Fruit fly (Drosophila melanogaster) whole organism, embryonic: Measurements from ENCODE around the gene CG16790.
A peak's percentile ranks its signal among the peaks of the same experiment; 100 is the strongest.

Experiments
- Atf-2 ChIP-seq: fragments of 200-800 bp; sonication (Bioruptor generic); optimal IDR thresholded peaks from 2 replicates; lab custom pipeline; 2016; ENCODE audit warnings: missing biosample characterization, missing genetic modification characterization
- CG10959 ChIP-seq: fragments of 200-800 bp; sonication (Bioruptor generic); IDR thresholded peaks from 2 replicates; pipeline ENCODE4 v1.3.6; 2022; ENCODE audit warnings: missing biosample characterization, missing genetic modification characterization
- CG12104 ChIP-seq: fragments of 200-800 bp; sonication (Bioruptor generic); optimal IDR thresholded peaks from 3 replicates; lab custom pipeline; 2016; ENCODE audit warnings: missing biosample characterization, missing genetic modification characterization
- CG14014 ChIP-seq: fragments of 200-800 bp; sonication (Bioruptor generic); IDR thresholded peaks from 2 replicates; pipeline ENCODE4 v1.3.6; 2022; ENCODE audit warnings: missing biosample characterization, missing genetic modification characterization
- CG14667 ChIP-seq: fragments of 200-800 bp; sonication (Bioruptor generic); IDR thresholded peaks from 2 replicates; pipeline ENCODE4 v1.3.6; 2022; ENCODE audit warnings: missing biosample characterization, missing genetic modification characterization
- CG15269 ChIP-seq: fragments of 200-800 bp; sonication (Bioruptor generic); optimal IDR thresholded peaks from 2 replicates; lab custom pipeline; 2018; ENCODE audit warnings: missing biosample characterization, mild to moderate bottlenecking, missing genetic modification characterization, moderate library complexity
- CG1529 ChIP-seq: fragments of 200-800 bp; sonication (Bioruptor generic); optimal IDR thresholded peaks from 3 replicates; lab custom pipeline; 2018; ENCODE audit warnings: missing biosample characterization, missing genetic modification characterization
- CG15601 ChIP-seq: fragments of 200-800 bp; sonication (Bioruptor generic); optimal IDR thresholded peaks from 3 replicates; lab custom pipeline; 2019; ENCODE audit warnings: missing biosample characterization, mild to moderate bottlenecking, missing genetic modification characterization, moderate library complexity
- CG17361 ChIP-seq: fragments of 200-800 bp; sonication (Bioruptor generic); IDR thresholded peaks from 3 replicates; pipeline ENCODE4 v1.3.6; 2022; ENCODE audit warnings: missing biosample characterization, missing genetic modification characterization
- CG18262 ChIP-seq: fragments of 200-800 bp; optimal IDR thresholded peaks from 3 replicates; lab custom pipeline; 2019; ENCODE audit warnings: missing biosample characterization, mild to moderate bottlenecking, missing genetic modification characterization, moderate library complexity
- CG18476 ChIP-seq: fragments of 200-800 bp; sonication (Bioruptor generic); optimal IDR thresholded peaks from 2 replicates; lab custom pipeline; 2016; ENCODE audit warnings: missing biosample characterization, mild to moderate bottlenecking, missing genetic modification characterization
- CG30020 ChIP-seq: fragments of 200-800 bp; optimal IDR thresholded peaks from 2 replicates; lab custom pipeline; 2019; ENCODE audit warnings: missing biosample characterization, mild to moderate bottlenecking, missing genetic modification characterization, moderate library complexity
- CG34422 ChIP-seq: fragments of 200-800 bp; sonication (Bioruptor generic); IDR thresholded peaks from 3 replicates; pipeline ENCODE4 v1.3.6; 2022; ENCODE audit warnings: missing biosample characterization, missing genetic modification characterization
- CG3726 ChIP-seq: fragments of 200-800 bp; sonication (Bioruptor generic); IDR thresholded peaks from 3 replicates; pipeline ENCODE4, ENCODE4 v1.3.6; 2022; ENCODE audit warnings: missing biosample characterization, missing genetic modification characterization
- CG4282 ChIP-seq: fragments of 200-800 bp; sonication (Bioruptor generic); optimal IDR thresholded peaks from 2 replicates; lab custom pipeline; 2016; ENCODE audit warnings: missing biosample characterization, missing genetic modification characterization
- CG5953 ChIP-seq: fragments of 200-800 bp; sonication (Bioruptor generic); IDR thresholded peaks from 2 replicates; pipeline ENCODE4 v1.3.6; 2022; ENCODE audit warnings: missing biosample characterization, missing genetic modification characterization
- CG6854 ChIP-seq: fragments of 200-800 bp; sonication (Bioruptor generic); optimal IDR thresholded peaks from 3 replicates; lab custom pipeline; 2017; ENCODE audit warnings: missing biosample characterization, mild to moderate bottlenecking, missing genetic modification characterization
- CG7963 ChIP-seq: fragments of 200-800 bp; sonication (Bioruptor generic); IDR thresholded peaks from 3 replicates; pipeline ENCODE4 v1.3.6; 2022; ENCODE audit warnings: missing biosample characterization, missing genetic modification characterization; ENCODE audit not compliant: partially characterized antibody
- CoRest ChIP-seq: fragments of 200-800 bp; sonication (Bioruptor generic); optimal IDR thresholded peaks from 3 replicates; lab custom pipeline; 2018; ENCODE audit warnings: missing biosample characterization, mild to moderate bottlenecking, missing genetic modification characterization, moderate library complexity
- D19A ChIP-seq: fragments of 200-800 bp; optimal IDR thresholded peaks from 3 replicates; lab custom pipeline; 2019; ENCODE audit warnings: missing biosample characterization, mild to moderate bottlenecking, missing genetic modification characterization, moderate library complexity
- Gug ChIP-seq: fragments of 200-800 bp; sonication (Bioruptor generic); IDR thresholded peaks from 4 replicates; pipeline ENCODE4 v1.3.6; 2022; ENCODE audit warnings: missing biosample characterization, missing genetic modification characterization
- Hr39 ChIP-seq: fragments of >200 bp; optimal IDR thresholded peaks from 2 replicates; lab custom pipeline; 2017
- MBD-R2 ChIP-seq: fragments of 200-800 bp; sonication (Bioruptor generic); IDR thresholded peaks from 2 replicates; pipeline ENCODE4 v1.3.6; 2022; ENCODE audit warnings: missing biosample characterization, missing genetic modification characterization
- Max ChIP-seq: fragments of 200-800 bp; sonication (Bioruptor generic); optimal IDR thresholded peaks from 2 replicates; lab custom pipeline; 2016; ENCODE audit warnings: missing biosample characterization, mild to moderate bottlenecking, missing genetic modification characterization
- Sox102F ChIP-seq: fragments of 200-800 bp; sonication (Bioruptor generic); optimal IDR thresholded peaks from 2 replicates; lab custom pipeline; 2018; ENCODE audit warnings: missing biosample characterization, mild to moderate bottlenecking, missing genetic modification characterization, moderate library complexity
- Stat92E ChIP-seq, 3 experiments: fragments of >200 bp in 2 of 3; fragments of 200-800 bp in 1 of 3; sonication (Bioruptor generic) in 1 of 3; optimal IDR thresholded peaks; 2 replicates each; lab custom pipeline; 2017 to 2019; ENCODE audit warnings: missing biosample characterization in 3 of 3, missing genetic modification characterization in 3 of 3, mild to moderate bottlenecking in 1 of 3, moderate library complexity in 1 of 3
- Xbp1 ChIP-seq: fragments of 200-800 bp; sonication (Bioruptor generic); optimal IDR thresholded peaks from 3 replicates; lab custom pipeline; 2016; ENCODE audit warnings: missing biosample characterization, mild to moderate bottlenecking, missing genetic modification characterization
- ab ChIP-seq: fragments of 200-800 bp; sonication (Bioruptor generic); optimal IDR thresholded peaks from 2 replicates; lab custom pipeline; 2016; ENCODE audit warnings: missing biosample characterization, missing genetic modification characterization
- ato ChIP-seq: fragments of 200-800 bp; sonication (Bioruptor generic); IDR thresholded peaks from 2 replicates; pipeline ENCODE4 v1.3.6; 2022; ENCODE audit warnings: missing biosample characterization, missing genetic modification characterization; ENCODE audit not compliant: partially characterized antibody
- chinmo ChIP-seq: fragments of 200-800 bp; sonication (Bioruptor generic); IDR thresholded peaks from 4 replicates; pipeline ENCODE4 v1.3.6; 2022; ENCODE audit warnings: missing biosample characterization, missing genetic modification characterization; ENCODE audit not compliant: partially characterized antibody
- chm ChIP-seq: fragments of 200-800 bp; sonication (Bioruptor generic); IDR thresholded peaks from 2 replicates; pipeline ENCODE4 v1.3.6; 2022; ENCODE audit warnings: missing biosample characterization, missing genetic modification characterization
- corto ChIP-seq: fragments of 200-800 bp; sonication (Bioruptor generic); optimal IDR thresholded peaks from 2 replicates; lab custom pipeline; 2016; ENCODE audit warnings: missing biosample characterization, mild to moderate bottlenecking, missing genetic modification characterization, moderate library complexity
- da ChIP-seq: fragments of 200-800 bp; sonication (Bioruptor generic); optimal IDR thresholded peaks from 2 replicates; lab custom pipeline; 2016; ENCODE audit warnings: missing biosample characterization, missing genetic modification characterization
- fd96Cb ChIP-seq: fragments of 200-800 bp; sonication (Bioruptor generic); optimal IDR thresholded peaks from 2 replicates; lab custom pipeline; 2018; ENCODE audit warnings: missing biosample characterization, mild to moderate bottlenecking, missing genetic modification characterization, moderate library complexity
- gem ChIP-seq: fragments of 200-800 bp; sonication (Bioruptor generic); optimal IDR thresholded peaks from 2 replicates; lab custom pipeline; 2019; ENCODE audit warnings: missing biosample characterization, mild to moderate bottlenecking, missing genetic modification characterization, moderate library complexity
- gfzf ChIP-seq: fragments of 200-800 bp; sonication (Bioruptor generic); optimal IDR thresholded peaks from 2 replicates; lab custom pipeline; 2016; ENCODE audit warnings: missing biosample characterization, mild to moderate bottlenecking, missing genetic modification characterization, moderate library complexity
- grau ChIP-seq: fragments of 200-800 bp; optimal IDR thresholded peaks from 3 replicates; lab custom pipeline; 2019; ENCODE audit warnings: missing biosample characterization, mild to moderate bottlenecking, missing genetic modification characterization, moderate library complexity
- insv ChIP-seq, 2 experiments: fragments of 200-800 bp; sonication (Bioruptor generic); optimal IDR thresholded peaks; 3 replicates each; lab custom pipeline; 2016 to 2018; ENCODE audit warnings: missing biosample characterization in 2 of 2, missing genetic modification characterization in 2 of 2
- kah ChIP-seq: fragments of 200-800 bp; sonication (Bioruptor generic); optimal IDR thresholded peaks from 2 replicates; lab custom pipeline; 2018; ENCODE audit warnings: missing biosample characterization, mild to moderate bottlenecking, missing genetic modification characterization
- ken ChIP-seq: fragments of 200-800 bp; sonication (Bioruptor generic); IDR thresholded peaks from 3 replicates; pipeline ENCODE4 v1.3.6; 2022; ENCODE audit warnings: missing biosample characterization, missing genetic modification characterization
- org-1 ChIP-seq: fragments of 200-800 bp; sonication (Bioruptor generic); optimal IDR thresholded peaks from 2 replicates; lab custom pipeline; 2017; ENCODE audit warnings: missing biosample characterization, missing genetic modification characterization
- pho ChIP-seq: fragments of 200-800 bp; sonication (Bioruptor generic); optimal IDR thresholded peaks from 2 replicates; lab custom pipeline; 2016; ENCODE audit warnings: missing biosample characterization, missing genetic modification characterization
- shn ChIP-seq: fragments of 200-800 bp; sonication (Bioruptor generic); optimal IDR thresholded peaks from 3 replicates; lab custom pipeline; 2016; ENCODE audit warnings: missing biosample characterization, missing genetic modification characterization
- sob ChIP-seq: fragments of 200-800 bp; sonication (Bioruptor generic); IDR thresholded peaks from 2 replicates; pipeline ENCODE4 v1.3.6; 2022; ENCODE audit warnings: missing biosample characterization, missing genetic modification characterization
- sug ChIP-seq: fragments of 200-800 bp; optimal IDR thresholded peaks from 2 replicates; lab custom pipeline; 2019; ENCODE audit warnings: missing biosample characterization, mild to moderate bottlenecking, missing genetic modification characterization, moderate library complexity
- tin ChIP-seq: fragments of 200-800 bp; sonication (Bioruptor generic); optimal IDR thresholded peaks from 3 replicates; lab custom pipeline; 2016; ENCODE audit warnings: missing biosample characterization, missing genetic modification characterization
- tup ChIP-seq: fragments of 200-800 bp; sonication (Bioruptor generic); optimal IDR thresholded peaks from 2 replicates; lab custom pipeline; 2016; ENCODE audit warnings: missing biosample characterization, mild to moderate bottlenecking, missing genetic modification characterization, moderate library complexity
- usp ChIP-seq: fragments of >200 bp; optimal IDR thresholded peaks from 2 replicates; lab custom pipeline; 2017; ENCODE audit warnings: missing biosample characterization, missing genetic modification characterization
- vvl ChIP-seq: fragments of 200-800 bp; sonication (Bioruptor generic); IDR thresholded peaks from 2 replicates; pipeline ENCODE4 v1.3.6; 2022; ENCODE audit warnings: missing biosample characterization, missing genetic modification characterization
- wor ChIP-seq: fragments of 200-800 bp; sonication (Bioruptor generic); IDR thresholded peaks from 2 replicates; pipeline ENCODE4 v1.3.6; 2022; ENCODE audit warnings: missing biosample characterization, missing genetic modification characterization

Gene CG16790

DNA sequence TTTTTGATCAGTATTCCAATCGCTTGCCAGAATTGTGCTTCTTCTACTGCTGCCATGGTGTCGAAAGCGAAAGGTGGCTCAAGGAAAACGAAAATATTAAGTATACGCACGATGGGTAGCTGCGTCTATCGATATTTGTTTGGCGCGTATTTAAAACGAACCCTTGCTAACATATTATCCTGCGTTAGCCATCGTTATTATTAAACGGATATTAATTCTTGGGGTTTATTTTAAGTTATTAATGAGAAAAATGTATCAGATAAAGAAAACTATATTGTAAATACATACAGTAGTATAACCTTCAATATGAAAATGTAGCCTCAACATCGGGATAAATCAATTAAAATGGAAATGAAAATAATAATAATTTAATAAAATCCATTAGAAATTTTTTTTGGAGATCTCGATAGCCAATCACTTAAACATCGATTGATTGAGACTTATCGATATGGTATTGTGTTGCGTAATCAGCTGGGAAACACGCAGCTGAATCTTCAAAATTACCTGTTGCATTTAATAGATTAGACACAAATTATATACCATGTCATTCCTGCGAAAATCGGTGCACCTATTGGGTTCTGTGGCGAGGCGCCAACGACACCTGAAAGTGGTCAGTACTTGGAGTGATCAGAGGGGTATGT is 14.6 kb downstream of the CG16790 start, which contains the start of the genes CG9386 and BckdhA (continued):
- TF ChIP-seq insv (GFP tag; optimal IDR thresholded peaks at IDR 0.05; lab: Kevin White, UChicago) (no peak), Hr39 (lab: Kevin White, UChicago) (no peak), wor (no peak), corto (no peak), chm (no peak), CG14014 (GFP tag; lab: Robert Waterston, UW) (peak; percentile 46; the same call in 1 of the 2 replicates), CG15269 (no peak), grau (tag; lab: Kevin White, UChicago) (peak; percentile 56), CoRest (tag; lab: Kevin White, UChicago) (peak; percentile 73), gfzf (GFP tag; lab: Kevin White, UChicago) (no peak), chinmo (GFP tag; lab: Robert Waterston, UW) (peak; percentile 72; the same call in 1 of the 4 replicates), ato (GFP tag; lab: Robert Waterston, UW) (peak; percentile 56; the same call in 1 of the 2 replicates), CG7963 (no peak), usp (no peak), Gug (GFP tag; lab: Robert Waterston, UW) (peak; percentile 61; the same call in 2 of the 4 replicates), CG14667 (GFP tag; lab: Robert Waterston, UW) (no peak), da (GFP tag; lab: Kevin White, UChicago) (no peak), CG12104 (GFP tag; lab: Kevin White, UChicago) (peak; percentile 53), vvl (GFP tag; lab: Robert Waterston, UW) (peak; percentile 74), ab (GFP tag; lab: Kevin White, UChicago) (no peak), org-1 (GFP tag; lab: Kevin White, UChicago) (no peak), CG4282 (GFP tag; lab: Kevin White, UChicago) (no peak), CG34422 (no peak), MBD-R2 (GFP tag; lab: Robert Waterston, UW) (peak; percentile 49), ken (GFP tag; lab: Robert Waterston, UW) (no peak), CG5953 (GFP tag; lab: Robert Waterston, UW) (no peak), sug (tag; lab: Kevin White, UChicago) (peak; percentile 60), CG18262 (tag; lab: Kevin White, UChicago) (peak; percentile 56), Xbp1 (GFP tag; lab: Kevin White, UChicago) (peak; percentile 69), fd96Cb (tag; lab: Kevin White, UChicago) (peak; percentile 31), CG15601 (peak; percentile 38), tup (GFP tag; lab: Kevin White, UChicago) (no peak), tin (GFP tag; lab: Kevin White, UChicago) (peak; percentile 57), CG30020 (tag; lab: Kevin White, UChicago) (peak; percentile 26), CG10959 (GFP tag; lab: Robert Waterston, UW) (no peak), Max (GFP tag; lab: Kevin White, UChicago) (peak; percentile 60), Sox102F (GFP tag; lab: Kevin White, UChicago) (no peak), CG1529 (GFP tag; lab: Kevin White, UChicago) (no peak), CG17361 (GFP tag; lab: Robert Waterston, UW) (peak; percentile 74; the same call in 2 of the 3 replicates), gem (tag; lab: Kevin White, UChicago) (peak; percentile 66), CG18476 (GFP tag; lab: Kevin White, UChicago) (peak; percentile 34), D19A (tag; lab: Kevin White, UChicago) (peak; percentile 38), pho (GFP tag; lab: Kevin White, UChicago) (peak; percentile 53), CG3726 (GFP tag; lab: Robert Waterston, UW) (no peak), Atf-2 (GFP tag; lab: Kevin White, UChicago) (peak; percentile 13), Stat92E (GFP tag; optimal IDR thresholded peaks at IDR 0.05; lab: Kevin White, UChicago) (no peak), shn (GFP tag; lab: Kevin White, UChicago) (peak; percentile 42), CG6854 (GFP tag; lab: Kevin White, UChicago) (no peak), kah (peak; percentile 72), sob (GFP tag; lab: Robert Waterston, UW) (peak; percentile 59; the same call in 1 of the 2 replicates)
